Worm (Caenorhabditis elegans): ENCODE results near the gene dsh-2.

DNA sequence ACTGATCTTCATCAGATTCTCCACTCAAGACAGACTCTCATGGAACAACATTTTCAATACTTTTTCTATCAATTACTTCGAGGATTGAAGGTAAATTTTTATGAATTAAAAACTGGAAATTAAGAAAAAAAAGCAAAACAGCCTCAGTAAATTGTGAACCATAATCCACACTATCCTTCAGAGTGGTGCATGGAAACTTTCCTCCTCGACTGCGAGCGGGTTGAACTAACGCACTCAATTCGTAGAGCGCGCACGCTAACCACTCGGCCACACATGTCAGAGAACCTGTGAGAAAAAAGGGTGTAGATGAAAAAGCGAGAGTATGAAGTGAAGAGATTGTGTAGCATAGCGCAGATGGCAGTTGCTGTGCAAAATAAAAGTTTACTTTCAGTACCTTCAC, 24.0 kb upstream of the dsh-2 start:
- TF ChIP-seq unc-62 (GFP tag; optimal IDR thresholded peaks at IDR 0.05) (no peak), ztf-11 (tag; optimal IDR thresholded peaks at IDR 0.05) (peak in 1 of 2 experiments; percentile 32), ama-1 (optimal IDR thresholded peaks at IDR 0.05) (peak; percentile 60), unc-130 (tag; optimal IDR thresholded peaks at IDR 0.05) (peak; percentile 36), aly-2 (tag; optimal IDR thresholded peaks at IDR 0.05) (peak; percentile 78), nhr-76 (tag; optimal IDR thresholded peaks at IDR 0.05) (no peak)
